Worm (Caenorhabditis elegans) whole organism, young adult: Measurements from ENCODE around the gene T28F3.11.

Experiments used
- B0035.1 ChIP-seq: sonication (generic microtip); optimal IDR thresholded peaks from 2 replicates; lab custom pipeline; 2016; ENCODE audit warnings: missing genetic modification characterization, mild to moderate bottlenecking, missing compliant biosample characterization, missing genotype, missing genetic modification reagents
- F57C9.4 ChIP-seq: sonication (generic microtip); optimal IDR thresholded peaks from 2 replicates; lab custom pipeline; 2017; ENCODE audit warnings: mild to moderate bottlenecking, missing genetic modification characterization, missing compliant biosample characterization
- K11D2.4 ChIP-seq: fragments of 200-800 bp; sonication (Bioruptor generic); IDR thresholded peaks from 2 replicates; pipeline ENCODE4 v1.3.6; 2022; ENCODE audit warnings: missing genetic modification reagents, missing genetic modification characterization, missing compliant biosample characterization
- T07F8.4 ChIP-seq: sonication (generic microtip); optimal IDR thresholded peaks from 2 replicates; lab custom pipeline; 2016; ENCODE audit warnings: mild to moderate bottlenecking, missing genetic modification characterization, moderate library complexity, missing compliant biosample characterization
- T26A5.8 ChIP-seq: sonication (generic microtip); optimal IDR thresholded peaks from 2 replicates; lab custom pipeline; 2016; ENCODE audit warnings: missing genetic modification characterization, missing compliant biosample characterization
- Y53F4B.3 ChIP-seq: fragments of 200-800 bp; sonication (Bioruptor generic); IDR thresholded peaks from 2 replicates; pipeline ENCODE4 v1.3.6; 2022; ENCODE audit warnings: missing genetic modification reagents, missing genetic modification characterization, missing compliant biosample characterization
- Y79H2A.3 ChIP-seq: fragments of 200-800 bp; sonication (Bioruptor generic); conservative IDR thresholded peaks from 2 replicates; pipeline ENCODE4 v1.3.6; 2022; ENCODE audit warnings: missing genetic modification reagents, missing genetic modification characterization, missing compliant biosample characterization
- akir-1 ChIP-seq: fragments of 200-800 bp; sonication (Bioruptor generic); optimal IDR thresholded peaks from 2 replicates; lab custom pipeline; 2018; ENCODE audit warnings: mild to moderate bottlenecking, missing genetic modification characterization, moderate library complexity, missing compliant biosample characterization
- attf-3 ChIP-seq: fragments of 200-800 bp; sonication (Bioruptor generic); conservative IDR thresholded peaks from 2 replicates; pipeline ENCODE4 v1.3.6; 2022; ENCODE audit warnings: missing genetic modification reagents, missing genetic modification characterization, missing compliant biosample characterization
- attf-6 ChIP-seq: fragments of 200-800 bp; sonication (Bioruptor generic); IDR thresholded peaks from 2 replicates; pipeline ENCODE4 v1.3.6; 2022; ENCODE audit warnings: missing genetic modification reagents, missing genetic modification characterization, missing compliant biosample characterization
- cebp-1 ChIP-seq, 2 experiments: fragments of 200-800 bp in 1 of 2; sonication (Bioruptor generic) in 1 of 2; sonication (generic microtip) in 1 of 2; IDR thresholded peaks in 1 of 2; optimal IDR thresholded peaks in 1 of 2; 2 replicates each; pipeline versions ENCODE4 v1.3.6 to Lab custom; 2017 to 2022; ENCODE audit warnings: missing compliant biosample characterization in 2 of 2, missing genetic modification characterization in 2 of 2, mild to moderate bottlenecking in 1 of 2, missing genetic modification reagents in 1 of 2, moderate library complexity in 1 of 2
- ceh-100 ChIP-seq: fragments of 200-800 bp; sonication (Bioruptor generic); IDR thresholded peaks from 2 replicates; pipeline ENCODE4 v1.3.6; 2022; ENCODE audit warnings: missing genetic modification reagents, missing genetic modification characterization, missing compliant biosample characterization
- ceh-79 ChIP-seq: sonication (generic microtip); optimal IDR thresholded peaks from 2 replicates; lab custom pipeline; 2017; ENCODE audit warnings: mild to moderate bottlenecking, missing genetic modification characterization, missing compliant biosample characterization
- chd-7 ChIP-seq: sonication (generic microtip); optimal IDR thresholded peaks from 2 replicates; lab custom pipeline; 2016; ENCODE audit warnings: mild to moderate bottlenecking, missing genetic modification characterization, moderate library complexity, missing compliant biosample characterization
- dox-1 ChIP-seq: fragments of 200-800 bp; sonication (Bioruptor generic); IDR thresholded peaks from 2 replicates; pipeline ENCODE4 v1.3.6; 2022; ENCODE audit warnings: missing genetic modification reagents, missing genetic modification characterization, missing compliant biosample characterization
- dpff-1 ChIP-seq: sonication (generic microtip); optimal IDR thresholded peaks from 2 replicates; lab custom pipeline; 2017; ENCODE audit warnings: mild to moderate bottlenecking, missing genetic modification characterization, missing compliant biosample characterization
- efl-1 ChIP-seq: fragments of 150-350 bp; optimal IDR thresholded peaks from 2 replicates; lab custom pipeline; 2014; ENCODE audit warnings: missing biosample characterization, missing genetic modification reagents, missing genetic modification characterization
- egrh-3 ChIP-seq: fragments of 200-800 bp; sonication (Bioruptor generic); IDR thresholded peaks from 2 replicates; pipeline ENCODE4 v1.3.6; 2022; ENCODE audit warnings: missing genetic modification reagents, missing genetic modification characterization, missing compliant biosample characterization
- ekl-4 ChIP-seq: fragments of 200-800 bp; sonication (Bioruptor generic); IDR thresholded peaks from 2 replicates; pipeline ENCODE4 v1.3.6; 2022; ENCODE audit warnings: missing genetic modification reagents, missing genetic modification characterization, missing compliant biosample characterization
- ets-4 ChIP-seq: fragments of 200-800 bp; sonication (Bioruptor generic); optimal IDR thresholded peaks from 2 replicates; lab custom pipeline; 2018; ENCODE audit warnings: mild to moderate bottlenecking, missing genetic modification characterization, missing compliant biosample characterization
- hlh-12 ChIP-seq: sonication (generic microtip); optimal IDR thresholded peaks from 2 replicates; lab custom pipeline; 2016; ENCODE audit warnings: missing genetic modification characterization, missing compliant biosample characterization
- lag-1 ChIP-seq: fragments of 200-800 bp; sonication (Bioruptor generic); IDR thresholded peaks from 2 replicates; pipeline ENCODE4 v1.3.6; 2022; ENCODE audit warnings: missing genetic modification reagents, missing genetic modification characterization, missing compliant biosample characterization
- let-607 ChIP-seq, 2 experiments: fragments of 200-800 bp in 1 of 2; sonication (Bioruptor generic) in 1 of 2; sonication (generic microtip) in 1 of 2; optimal IDR thresholded peaks; 2 replicates each; lab custom pipeline; 2016 to 2018; ENCODE audit warnings: mild to moderate bottlenecking in 2 of 2, missing compliant biosample characterization in 2 of 2, missing genetic modification characterization in 2 of 2, moderate library complexity in 2 of 2, missing genotype in 1 of 2
- lin-26 ChIP-seq: fragments of 200-800 bp; sonication (Bioruptor generic); IDR thresholded peaks from 2 replicates; pipeline ENCODE4 v1.3.6; 2022; ENCODE audit warnings: missing genetic modification reagents, missing genetic modification characterization, missing compliant biosample characterization
- lin-54 ChIP-seq: fragments of 200-800 bp; sonication (Bioruptor generic); optimal IDR thresholded peaks from 2 replicates; lab custom pipeline; 2018; ENCODE audit warnings: mild to moderate bottlenecking, missing genetic modification characterization, missing compliant biosample characterization
- madf-3 ChIP-seq: fragments of 200-800 bp; sonication (Bioruptor generic); IDR thresholded peaks from 2 replicates; pipeline ENCODE4 v1.3.6; 2022; ENCODE audit warnings: missing genetic modification reagents, missing genetic modification characterization, missing compliant biosample characterization
- madf-6 ChIP-seq: fragments of 200-800 bp; sonication (Bioruptor generic); IDR thresholded peaks from 2 replicates; pipeline ENCODE4 v1.3.6; 2022; ENCODE audit warnings: missing genetic modification reagents, missing genetic modification characterization, missing compliant biosample characterization
- nfya-1 ChIP-seq: sonication (generic microtip); optimal IDR thresholded peaks from 2 replicates; lab custom pipeline; 2017; ENCODE audit warnings: antibody characterized with exemption, missing compliant biosample characterization, missing genetic modification characterization, borderline replicate concordance; ENCODE audit not compliant: insufficient read depth
- nhr-120 ChIP-seq: fragments of 200-800 bp; sonication (Bioruptor generic); IDR thresholded peaks from 2 replicates; pipeline ENCODE4 v1.3.6; 2022; ENCODE audit warnings: missing genetic modification characterization, missing compliant biosample characterization
- nhr-179 ChIP-seq: sonication (generic microtip); optimal IDR thresholded peaks from 2 replicates; lab custom pipeline; 2016; ENCODE audit warnings: mild to moderate bottlenecking, missing genetic modification characterization, missing compliant biosample characterization
- nhr-90 ChIP-seq: sonication (generic microtip); optimal IDR thresholded peaks from 2 replicates; lab custom pipeline; 2016; ENCODE audit warnings: missing genotype, mild to moderate bottlenecking, missing genetic modification characterization, missing compliant biosample characterization
- snpc-4 ChIP-seq, 5 experiments: fragments of 150-350 bp in 1 of 5; sonication (generic microtip) in 4 of 5; optimal IDR thresholded peaks; 2 replicates each; lab custom pipeline; 2014 to 2018; ENCODE audit warnings: missing genetic modification characterization in 5 of 5, missing biosample characterization in 3 of 5, antibody characterized with exemption in 2 of 5, mild to moderate bottlenecking in 2 of 5, missing compliant biosample characterization in 2 of 5, missing genotype in 2 of 5, moderate library complexity in 2 of 5, missing genetic modification reagents in 1 of 5
- somi-1 ChIP-seq: fragments of 200-800 bp; sonication (Bioruptor generic); optimal IDR thresholded peaks from 2 replicates; lab custom pipeline; 2018; ENCODE audit warnings: mild to moderate bottlenecking, missing genetic modification characterization, missing compliant biosample characterization
- tbp1 ChIP-seq: fragments of 200-800 bp; sonication (Bioruptor generic); optimal IDR thresholded peaks from 2 replicates; lab custom pipeline; 2018; ENCODE audit warnings: mild to moderate bottlenecking, missing genetic modification characterization, missing compliant biosample characterization
- tbx-9 ChIP-seq: sonication (generic microtip); optimal IDR thresholded peaks from 2 replicates; lab custom pipeline; 2016; ENCODE audit warnings: borderline replicate concordance, missing genetic modification characterization, inconsistent platforms, missing compliant biosample characterization
- unc-130 ChIP-seq: sonication (generic microtip); optimal IDR thresholded peaks from 2 replicates; lab custom pipeline; 2016; ENCODE audit warnings: missing genetic modification reagents, missing genetic modification characterization, missing compliant biosample characterization
- ztf-18 ChIP-seq: sonication (generic microtip); optimal IDR thresholded peaks from 2 replicates; lab custom pipeline; 2016; ENCODE audit warnings: missing genotype, mild to moderate bottlenecking, missing genetic modification characterization, missing compliant biosample characterization
- ztf-22 ChIP-seq: fragments of 200-800 bp; sonication (Bioruptor generic); optimal IDR thresholded peaks from 2 replicates; lab custom pipeline; 2018; ENCODE audit warnings: mild to moderate bottlenecking, missing genetic modification characterization, moderate library complexity, missing compliant biosample characterization

T28F3.11 gene

ce11 chrIV:17277459-17278173, 13.9 kb downstream of the T28F3.11 start (continued):
- TF ChIP-seq ztf-18 (tag; lab: Kevin White, UChicago) (no peak), cebp-1 (GFP tag; IDR thresholded peaks at IDR 0.05; lab: Robert Waterston, UW) (no peak), cebp-1 (tag; optimal IDR thresholded peaks at IDR 0.05; lab: Kevin White, UChicago) (no peak), T26A5.8 (no peak), attf-6 (GFP tag; lab: Robert Waterston, UW) (no peak), let-607 (tag; optimal IDR thresholded peaks at IDR 0.05; lab: Kevin White, UChicago) (no peak), nhr-90 (tag; lab: Kevin White, UChicago) (no peak), tbp1 (GFP tag; lab: Kevin White, UChicago) (no peak), B0035.1 (no peak), akir-1 (GFP tag; lab: Kevin White, UChicago) (no peak), lin-26 (0 out of 2 replicates have a peak, but pooled peaks have one; percentile 11), somi-1 (GFP tag; lab: Kevin White, UChicago) (no peak)

ce11 chrIV:17276705-17277458, 14.6 kb downstream of the T28F3.11 start, which contains the start of gene clec-196:
TSS of gene clec-196 (plus strand) at chrIV:17276956.
- TF ChIP-seq lin-26 (no peak), madf-3 (GFP tag; lab: Robert Waterston, UW) (0 out of 2 replicates have a peak, but pooled peaks have one; percentile 22), efl-1 (GFP tag; lab: Kevin White, UChicago) (no peak), snpc-4 (GFP tag; optimal IDR thresholded peaks at IDR 0.05; lab: Kevin White, UChicago) (no peak), snpc-4 (tag; optimal IDR thresholded peaks at IDR 0.05; lab: Kevin White, UChicago) (peak in 1 of 4 experiments; percentile 11), ekl-4 (0 out of 2 replicates have a peak, but pooled peaks have one; percentile 7), Y79H2A.3 (GFP tag; lab: Robert Waterston, UW) (no peak), dpff-1 (tag; lab: Kevin White, UChicago) (no peak), lin-54 (GFP tag; lab: Kevin White, UChicago) (peak; percentile 39), madf-6 (GFP tag; lab: Robert Waterston, UW) (0 out of 2 replicates have a peak, but pooled peaks have one; percentile 11), T07F8.4 (tag; lab: Kevin White, UChicago) (no peak), cebp-1 (GFP tag; IDR thresholded peaks at IDR 0.05; lab: Robert Waterston, UW) (no peak), cebp-1 (tag; optimal IDR thresholded peaks at IDR 0.05; lab: Kevin White, UChicago) (peak; percentile 14)

ce11 chrIV:17275281-17275680, 16.2 kb downstream of the T28F3.11 start, which contains the start of gene lhfp-4:
TSS of gene lhfp-4 (plus strand) at chrIV:17275581.
- TF ChIP-seq unc-130 = no peak
- no peak for TF ChIP-seq ets-4 (GFP tag; lab: Kevin White, UChicago)

ce11 chrIV:17273602-17274110, 17.8 kb downstream of the T28F3.11 start, which contains the start of gene gln-5:
TSS of gene gln-5 (minus strand) at chrIV:17273652.
- no peak for TF ChIP-seq lag-1 (GFP tag; lab: Robert Waterston, UW)
- TF ChIP-seq dox-1 = peak; percentile 81
- TF ChIP-seq nhr-120 (GFP tag; lab: Robert Waterston, UW) = no peak
- no peak for TF ChIP-seq cebp-1 (GFP tag; IDR thresholded peaks at IDR 0.05; lab: Robert Waterston, UW)
- no peak for TF ChIP-seq cebp-1 (tag; optimal IDR thresholded peaks at IDR 0.05; lab: Kevin White, UChicago)
- TF ChIP-seq ztf-22 (GFP tag; lab: Kevin White, UChicago) = no peak
- no peak for TF ChIP-seq Y53F4B.3
- TF ChIP-seq F57C9.4 (tag; lab: Kevin White, UChicago) = no peak
- TF ChIP-seq ceh-79 (tag; lab: Kevin White, UChicago) = no peak
- no peak for TF ChIP-seq ekl-4
- TF ChIP-seq nhr-179 (tag; lab: Kevin White, UChicago) = no peak
- TF ChIP-seq nfya-1 (tag; lab: Kevin White, UChicago) = no peak
- TF ChIP-seq egrh-3 = no peak
- no peak for TF ChIP-seq dpff-1 (tag; lab: Kevin White, UChicago)
- TF ChIP-seq K11D2.4 (GFP tag; lab: Robert Waterston, UW) = no peak
- TF ChIP-seq hlh-12 (tag; lab: Kevin White, UChicago) = no peak
- peak; percentile 42 for TF ChIP-seq tbp1 (GFP tag; lab: Kevin White, UChicago)
- TF ChIP-seq ceh-100 (GFP tag; lab: Robert Waterston, UW) = peak; percentile 51; the same call in 1 of the 2 replicates
- no peak for TF ChIP-seq ztf-18 (tag; lab: Kevin White, UChicago)
- no peak for TF ChIP-seq tbx-9 (tag; lab: Kevin White, UChicago)
- no peak for TF ChIP-seq chd-7
- no peak for TF ChIP-seq attf-3 (GFP tag; lab: Robert Waterston, UW)
